Worm (Caenorhabditis elegans): ENCODE measurements around the gene daf-22.

DNA sequence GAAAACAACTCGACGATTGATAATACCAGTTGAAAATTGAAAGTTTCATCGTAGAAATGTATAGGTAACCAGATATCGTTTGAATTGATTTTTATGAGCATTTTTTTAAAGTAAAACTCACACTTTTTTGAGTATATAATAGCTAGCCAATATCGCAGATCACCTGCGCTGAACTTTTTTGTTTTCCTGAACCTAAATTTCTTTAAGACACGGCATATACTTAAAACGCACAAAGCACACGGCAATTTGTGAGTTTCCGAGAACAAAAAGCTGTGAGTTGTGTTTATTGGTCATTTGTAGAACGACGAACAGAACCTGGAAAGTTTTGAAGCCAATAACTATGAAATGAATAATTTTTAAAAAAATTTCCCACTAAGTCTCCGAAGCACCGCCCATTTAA is 23.7 kb downstream of the daf-22 start, which contains the start of gene sre-29:
- TF ChIP-seq unc-62 (GFP tag; optimal IDR thresholded peaks at IDR 0.05) (no peak), pax-3 (tag; optimal IDR thresholded peaks at IDR 0.05) (no peak), pqm-1 (tag; optimal IDR thresholded peaks at IDR 0.05) (no peak), fkh-8 (tag; optimal IDR thresholded peaks at IDR 0.05) (no peak), lin-13 (GFP tag; optimal IDR thresholded peaks at IDR 0.05) (no peak), lsy-2 (tag; optimal IDR thresholded peaks at IDR 0.05) (no peak), nhr-28 (tag; optimal IDR thresholded peaks at IDR 0.05) (no peak), ceh-8 (GFP tag; optimal IDR thresholded peaks at IDR 0.05) (no peak), nhr-71 (tag; optimal IDR thresholded peaks at IDR 0.05) (no peak), ztf-11 (tag; optimal IDR thresholded peaks at IDR 0.05) (no peak), nhr-12 (tag; optimal IDR thresholded peaks at IDR 0.05) (no peak)

All from whole organism, L1 larva.